Fruit fly (Drosophila melanogaster) whole organism, embryonic: ENCODE data around the gene Xport-B.

Source experiments
- CG10543 ChIP-seq: fragments of 200-800 bp; sonication (Bioruptor generic); optimal IDR thresholded peaks from 3 replicates; lab custom pipeline; 2017; ENCODE audit warnings: missing biosample characterization, mild to moderate bottlenecking, missing genetic modification characterization, moderate library complexity
- CG10979 ChIP-seq: fragments of 200-800 bp; sonication (Bioruptor generic); optimal IDR thresholded peaks from 2 replicates; lab custom pipeline; 2018; ENCODE audit warnings: missing biosample characterization, mild to moderate bottlenecking, missing genetic modification characterization, moderate library complexity
- CG11560 ChIP-seq: fragments of 200-800 bp; sonication (Bioruptor generic); IDR thresholded peaks from 3 replicates; pipeline ENCODE4 v1.3.6; 2022; ENCODE audit warnings: missing biosample characterization, missing genetic modification characterization
- CG11723 ChIP-seq: fragments of 200-800 bp; sonication (Bioruptor generic); optimal IDR thresholded peaks from 2 replicates; lab custom pipeline; 2017; ENCODE audit warnings: missing biosample characterization, mild to moderate bottlenecking, missing genetic modification characterization
- CG1233 ChIP-seq: fragments of 200-800 bp; sonication (Bioruptor generic); optimal IDR thresholded peaks from 4 replicates; lab custom pipeline; 2018; ENCODE audit warnings: missing biosample characterization, mild to moderate bottlenecking, missing genetic modification characterization
- CG14441 ChIP-seq: fragments of 200-800 bp; sonication (Bioruptor generic); IDR thresholded peaks from 2 replicates; pipeline ENCODE4 v1.3.6; 2022; ENCODE audit warnings: missing biosample characterization, missing genetic modification characterization
- CG14860 ChIP-seq: fragments of 200-800 bp; sonication (Bioruptor generic); IDR thresholded peaks from 3 replicates; pipeline ENCODE4 v1.3.6; 2022; ENCODE audit warnings: missing biosample characterization, missing genetic modification characterization; ENCODE audit not compliant: partially characterized antibody
- CG15073 ChIP-seq: fragments of 200-800 bp; sonication (Bioruptor generic); optimal IDR thresholded peaks from 2 replicates; lab custom pipeline; 2016; ENCODE audit warnings: missing biosample characterization, missing genetic modification characterization
- CG16863 ChIP-seq: fragments of 200-800 bp; sonication (Bioruptor generic); optimal IDR thresholded peaks from 3 replicates; lab custom pipeline; 2016; ENCODE audit warnings: missing biosample characterization, missing genetic modification characterization
- CG17568 ChIP-seq: fragments of 200-800 bp; sonication (Bioruptor generic); optimal IDR thresholded peaks from 2 replicates; lab custom pipeline; 2018; ENCODE audit warnings: missing biosample characterization, mild to moderate bottlenecking, missing genetic modification characterization, moderate library complexity
- CG1792 ChIP-seq: fragments of 200-800 bp; sonication (Bioruptor generic); optimal IDR thresholded peaks from 2 replicates; lab custom pipeline; 2016; ENCODE audit warnings: missing biosample characterization, missing genetic modification characterization
- CG2202 ChIP-seq: fragments of 200-800 bp; sonication (Bioruptor generic); optimal IDR thresholded peaks from 2 replicates; lab custom pipeline; 2018; ENCODE audit warnings: missing biosample characterization, mild to moderate bottlenecking, missing genetic modification characterization
- CG43689 ChIP-seq: fragments of 200-800 bp; sonication (Bioruptor generic); IDR thresholded peaks from 2 replicates; pipeline ENCODE4 v1.3.6; 2022; ENCODE audit warnings: missing biosample characterization, missing genetic modification characterization
- CG6254 ChIP-seq: fragments of 200-800 bp; sonication (Bioruptor generic); optimal IDR thresholded peaks from 3 replicates; lab custom pipeline; 2017; ENCODE audit warnings: mild to moderate bottlenecking, missing biosample characterization, missing genetic modification reagents, missing genetic modification characterization
- CG6683 ChIP-seq: fragments of 200-800 bp; sonication (Bioruptor generic); optimal IDR thresholded peaks from 2 replicates; lab custom pipeline; 2017; ENCODE audit warnings: missing biosample characterization, mild to moderate bottlenecking, missing genetic modification characterization, missing genetic modification reagents
- CG7928 ChIP-seq: fragments of 200-800 bp; sonication (Bioruptor generic); optimal IDR thresholded peaks from 2 replicates; lab custom pipeline; 2017; ENCODE audit warnings: missing biosample characterization, mild to moderate bottlenecking, missing genetic modification characterization
- CG8388 ChIP-seq: fragments of 200-800 bp; sonication (Bioruptor generic); optimal IDR thresholded peaks from 2 replicates; lab custom pipeline; 2019; ENCODE audit warnings: missing biosample characterization, mild to moderate bottlenecking, missing genetic modification characterization, moderate library complexity
- CG8944 ChIP-seq: fragments of 200-800 bp; sonication (Bioruptor generic); optimal IDR thresholded peaks from 3 replicates; lab custom pipeline; 2016; ENCODE audit warnings: missing biosample characterization, missing genetic modification characterization
- CG9437 ChIP-seq: fragments of 200-800 bp; sonication (Bioruptor generic); optimal IDR thresholded peaks from 2 replicates; lab custom pipeline; 2018; ENCODE audit warnings: missing biosample characterization, mild to moderate bottlenecking, missing genetic modification characterization
- CoRest ChIP-seq: fragments of 200-800 bp; sonication (Bioruptor generic); optimal IDR thresholded peaks from 3 replicates; lab custom pipeline; 2018; ENCODE audit warnings: missing biosample characterization, mild to moderate bottlenecking, missing genetic modification characterization, moderate library complexity
- Dad ChIP-seq: fragments of 200-800 bp; sonication (Bioruptor generic); optimal IDR thresholded peaks from 3 replicates; lab custom pipeline; 2016; ENCODE audit warnings: missing biosample characterization, missing genetic modification characterization
- E2f2 ChIP-seq: fragments of 200-800 bp; sonication (Bioruptor generic); IDR thresholded peaks from 2 replicates; pipeline ENCODE4 v1.3.6; 2022; ENCODE audit warnings: missing biosample characterization, missing genetic modification characterization
- ERR ChIP-seq: fragments of 200-800 bp; sonication (Bioruptor generic); optimal IDR thresholded peaks from 2 replicates; lab custom pipeline; 2016; ENCODE audit warnings: missing biosample characterization, missing genetic modification characterization
- Hand ChIP-seq: fragments of 200-800 bp; sonication (Bioruptor generic); optimal IDR thresholded peaks from 2 replicates; lab custom pipeline; 2017; ENCODE audit warnings: mild to moderate bottlenecking, missing biosample characterization, missing genetic modification reagents, missing genetic modification characterization
- Hmr ChIP-seq: fragments of 200-800 bp; sonication (Bioruptor generic); optimal IDR thresholded peaks from 3 replicates; lab custom pipeline; 2017; ENCODE audit warnings: mild to moderate bottlenecking, missing biosample characterization, missing genetic modification reagents, missing genetic modification characterization
- Hr3 ChIP-seq: fragments of 200-800 bp; sonication (Bioruptor generic); optimal IDR thresholded peaks from 3 replicates; lab custom pipeline; 2016; ENCODE audit warnings: missing biosample characterization, missing genetic modification characterization
- Mad ChIP-seq: fragments of 200-800 bp; sonication (Bioruptor generic); optimal IDR thresholded peaks from 2 replicates; lab custom pipeline; 2016; ENCODE audit warnings: missing biosample characterization, missing genetic modification characterization
- Max ChIP-seq: fragments of 200-800 bp; sonication (Bioruptor generic); optimal IDR thresholded peaks from 2 replicates; lab custom pipeline; 2016; ENCODE audit warnings: missing biosample characterization, mild to moderate bottlenecking, missing genetic modification characterization
- NC2β ChIP-seq: fragments of 200-800 bp; sonication (Bioruptor generic); optimal IDR thresholded peaks from 2 replicates; lab custom pipeline; 2016; ENCODE audit warnings: missing biosample characterization, missing genetic modification characterization
- Rx ChIP-seq: fragments of 200-800 bp; sonication (Bioruptor generic); IDR thresholded peaks from 2 replicates; pipeline ENCODE4 v1.3.6; 2022; ENCODE audit warnings: missing biosample characterization, missing genetic modification characterization
- Six4 ChIP-seq: fragments of 200-800 bp; sonication (Bioruptor generic); optimal IDR thresholded peaks from 2 replicates; lab custom pipeline; 2016; ENCODE audit warnings: missing biosample characterization, missing genetic modification characterization
- Tbp ChIP-seq: fragments of >200 bp; optimal IDR thresholded peaks from 2 replicates; lab custom pipeline; 2018; ENCODE audit warnings: missing biosample characterization, missing genetic modification characterization
- Xrp1 ChIP-seq: fragments of 200-800 bp; sonication (Bioruptor generic); IDR thresholded peaks from 2 replicates; pipeline ENCODE4 v1.3.6; 2022; ENCODE audit warnings: missing biosample characterization, missing genetic modification characterization
- ato ChIP-seq: fragments of 200-800 bp; sonication (Bioruptor generic); IDR thresholded peaks from 2 replicates; pipeline ENCODE4 v1.3.6; 2022; ENCODE audit warnings: missing biosample characterization, missing genetic modification characterization; ENCODE audit not compliant: partially characterized antibody
- caup ChIP-seq: fragments of 200-800 bp; sonication (Bioruptor generic); optimal IDR thresholded peaks from 3 replicates; lab custom pipeline; 2017; ENCODE audit warnings: missing biosample characterization, mild to moderate bottlenecking, missing genetic modification characterization, moderate library complexity; ENCODE audit not compliant: severe bottlenecking
- chm ChIP-seq: fragments of 200-800 bp; sonication (Bioruptor generic); IDR thresholded peaks from 2 replicates; pipeline ENCODE4 v1.3.6; 2022; ENCODE audit warnings: missing biosample characterization, missing genetic modification characterization
- cwo ChIP-seq: fragments of 200-800 bp; sonication (Bioruptor generic); optimal IDR thresholded peaks from 3 replicates; lab custom pipeline; 2017; ENCODE audit warnings: missing biosample characterization, missing genetic modification characterization, mild to moderate bottlenecking, moderate library complexity, missing genetic modification reagents
- ftz-f1 ChIP-seq: fragments of 200-800 bp; sonication (Bioruptor generic); optimal IDR thresholded peaks from 2 replicates; lab custom pipeline; 2016; ENCODE audit warnings: missing biosample characterization, missing genetic modification characterization
- gro ChIP-seq: fragments of 200-800 bp; sonication (Bioruptor generic); optimal IDR thresholded peaks from 2 replicates; lab custom pipeline; 2016; ENCODE audit warnings: missing biosample characterization, missing genetic modification characterization
- gsb-n ChIP-seq: fragments of 200-800 bp; sonication (Bioruptor generic); optimal IDR thresholded peaks from 3 replicates; lab custom pipeline; 2018; ENCODE audit warnings: missing biosample characterization, mild to moderate bottlenecking, missing genetic modification characterization
- luna ChIP-seq: fragments of 200-800 bp; sonication (Bioruptor generic); optimal IDR thresholded peaks from 2 replicates; lab custom pipeline; 2016; ENCODE audit warnings: missing biosample characterization, missing genetic modification characterization
- row ChIP-seq: fragments of 200-800 bp; sonication (Bioruptor generic); IDR thresholded peaks from 3 replicates; pipeline ENCODE4 v1.3.6; 2022; ENCODE audit warnings: missing biosample characterization, missing genetic modification characterization
- sens-2 ChIP-seq: fragments of 200-800 bp; sonication (Bioruptor generic); IDR thresholded peaks from 2 replicates; pipeline ENCODE4 v1.3.6; 2022; ENCODE audit warnings: missing biosample characterization, missing genetic modification characterization
- sisA ChIP-seq: fragments of 200-800 bp; sonication (Bioruptor generic); IDR thresholded peaks from 2 replicates; pipeline ENCODE4 v1.3.6; 2022; ENCODE audit warnings: missing biosample characterization, missing genetic modification characterization
- slbo ChIP-seq: fragments of 200-800 bp; sonication (Bioruptor generic); IDR thresholded peaks from 2 replicates; pipeline ENCODE4 v1.3.6; 2022; ENCODE audit warnings: missing biosample characterization, missing genetic modification characterization
- toy ChIP-seq: fragments of 200-800 bp; sonication (Bioruptor generic); IDR thresholded peaks from 2 replicates; pipeline ENCODE4 v1.3.6; 2022; ENCODE audit warnings: missing biosample characterization, missing genetic modification characterization
- twi ChIP-seq: fragments of 200-800 bp; optimal IDR thresholded peaks from 2 replicates; lab custom pipeline; 2019; ENCODE audit warnings: missing biosample characterization, mild to moderate bottlenecking, missing genetic modification characterization, moderate library complexity
- unpg ChIP-seq: fragments of 200-800 bp; sonication (Bioruptor generic); optimal IDR thresholded peaks from 3 replicates; lab custom pipeline; 2018; ENCODE audit warnings: missing biosample characterization, mild to moderate bottlenecking, missing genetic modification characterization, moderate library complexity
- wdn ChIP-seq: fragments of 200-800 bp; sonication (Bioruptor generic); IDR thresholded peaks from 2 replicates; pipeline ENCODE4 v1.3.6; 2022; ENCODE audit warnings: missing biosample characterization, missing genetic modification characterization
- zfh1 ChIP-seq: fragments of 200-800 bp; sonication (Bioruptor generic); IDR thresholded peaks from 3 replicates; pipeline ENCODE4 v1.3.6; 2022; ENCODE audit warnings: missing biosample characterization, missing genetic modification characterization

The Xport-B gene

DNA sequence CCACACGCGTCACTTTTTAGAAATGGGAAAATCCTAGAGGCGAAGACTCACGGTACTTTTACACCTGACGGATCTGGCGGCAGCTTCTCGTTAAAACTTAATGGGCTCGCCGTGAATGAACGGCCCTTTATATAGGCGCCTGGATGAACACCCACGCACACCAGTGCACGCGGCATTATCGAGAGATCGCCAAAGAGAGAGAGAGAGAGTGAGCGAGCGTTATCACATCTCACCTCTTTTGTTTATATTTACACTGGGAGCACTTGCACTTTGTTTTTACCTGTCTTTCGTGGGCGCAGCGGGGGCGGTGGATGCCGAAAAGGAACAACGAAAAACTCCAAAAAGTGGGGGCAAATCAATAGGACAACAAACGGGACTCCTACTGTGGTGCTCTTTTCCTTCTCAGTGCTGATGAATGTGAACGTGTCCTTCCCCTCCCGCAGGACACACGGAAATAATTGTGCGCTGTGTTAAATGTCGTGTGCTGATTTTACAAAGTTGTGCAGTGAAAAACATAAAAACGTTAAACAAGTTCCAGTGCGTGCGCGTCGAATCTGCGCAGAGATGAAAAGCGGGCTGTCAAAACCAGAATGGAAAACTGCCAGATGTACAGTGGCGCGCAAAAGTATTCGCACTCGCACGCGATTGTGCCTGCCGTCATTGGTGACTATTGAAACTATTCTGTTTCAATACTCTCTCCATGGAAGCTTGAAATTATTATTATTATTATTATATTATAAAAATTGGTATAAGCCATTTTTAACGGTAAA lies 39.9 kb downstream of the Xport-B start, which contains the start of gene Mrp5 (continued):
- peak; percentile 24 for TF ChIP-seq gro (GFP tag; lab: Kevin White, UChicago)
- no peak for TF ChIP-seq Six4 (GFP tag; lab: Kevin White, UChicago)
- TF ChIP-seq luna (GFP tag; lab: Kevin White, UChicago): no peak
- TF ChIP-seq Xrp1: peak; percentile 64
- no peak for TF ChIP-seq CG8944 (GFP tag; lab: Kevin White, UChicago)
- no peak for TF ChIP-seq ato (GFP tag; lab: Robert Waterston, UW)
- no peak for TF ChIP-seq twi (tag; lab: Kevin White, UChicago)
- TF ChIP-seq Mad: no peak
- TF ChIP-seq CG7928 (GFP tag; lab: Kevin White, UChicago): no peak
- peak; percentile 53 for TF ChIP-seq Rx
- TF ChIP-seq cwo (GFP tag; lab: Kevin White, UChicago): no peak
- TF ChIP-seq CG6254 (GFP tag; lab: Kevin White, UChicago): peak; percentile 50
- 0 out of 2 replicates have a peak, but pooled peaks have one; percentile 34 for TF ChIP-seq sens-2 (GFP tag; lab: Robert Waterston, UW)
- TF ChIP-seq CG6683 (GFP tag; lab: Kevin White, UChicago): no peak
- TF ChIP-seq CG8388 (GFP tag; lab: Kevin White, UChicago): peak; percentile 98
- no peak for TF ChIP-seq Max (GFP tag; lab: Kevin White, UChicago)
- TF ChIP-seq CG11560 (tag; lab: Robert Waterston, UW): no peak
- TF ChIP-seq row: peak; percentile 89
- TF ChIP-seq caup (GFP tag; lab: Kevin White, UChicago): peak; percentile 13
- TF ChIP-seq CG11723 (GFP tag; lab: Kevin White, UChicago): no peak
- 0 out of 2 replicates have a peak, but pooled peaks have one; percentile 51 for TF ChIP-seq chm (GFP tag; lab: Robert Waterston, UW)
- no peak for TF ChIP-seq CG15073 (GFP tag; lab: Kevin White, UChicago)
- TF ChIP-seq Hand (GFP tag; lab: Kevin White, UChicago): no peak
- TF ChIP-seq CG1792 (GFP tag; lab: Kevin White, UChicago): no peak
- no peak for TF ChIP-seq Tbp (GFP tag; lab: Kevin White, UChicago)
- no peak for TF ChIP-seq CG16863
- TF ChIP-seq sisA: peak; percentile 66
- TF ChIP-seq E2f2 (GFP tag; lab: Robert Waterston, UW): peak; percentile 26; the same call in 1 of the 2 replicates
- no peak for TF ChIP-seq ftz-f1 (GFP tag; lab: Kevin White, UChicago)
- TF ChIP-seq unpg (GFP tag; lab: Kevin White, UChicago): peak; percentile 39
- TF ChIP-seq zfh1 (GFP tag; lab: Robert Waterston, UW): peak; percentile 70
- no peak for TF ChIP-seq CG9437
- no peak for TF ChIP-seq CG10543 (GFP tag; lab: Kevin White, UChicago)
- peak; percentile 61 for TF ChIP-seq CG14441
- peak; percentile 50; the same call in 1 of the 2 replicates for TF ChIP-seq CG43689 (GFP tag; lab: Robert Waterston, UW)
- 0 out of 2 replicates have a peak, but pooled peaks have one; percentile 28 for TF ChIP-seq wdn (GFP tag; lab: Robert Waterston, UW)
- peak; percentile 80 for TF ChIP-seq slbo (GFP tag; lab: Robert Waterston, UW)
- TF ChIP-seq CG14860: no peak
- TF ChIP-seq Hmr (GFP tag; lab: Kevin White, UChicago): peak; percentile 52
- TF ChIP-seq CG10979: peak; percentile 20
- no peak for TF ChIP-seq toy (GFP tag; lab: Robert Waterston, UW)
- no peak for TF ChIP-seq Dad (GFP tag; lab: Kevin White, UChicago)
- TF ChIP-seq gsb-n (tag; lab: Kevin White, UChicago): no peak
- no peak for TF ChIP-seq NC2β
- TF ChIP-seq CG17568: peak; percentile 29
- peak; percentile 17 for TF ChIP-seq Hr3 (GFP tag; lab: Kevin White, UChicago)
- TF ChIP-seq CG1233 (GFP tag; lab: Kevin White, UChicago): no peak
- no peak for TF ChIP-seq ERR
- TF ChIP-seq CoRest (tag; lab: Kevin White, UChicago): peak; percentile 22
- TF ChIP-seq CG2202 (tag; lab: Kevin White, UChicago): no peak
